Fruit fly (Drosophila melanogaster) ovary, adult (tissue): Measurements from ENCODE around the gene Gr22b.

Experiments used
- CG17801 ChIP-seq: fragments of 200-800 bp; optimal IDR thresholded peaks from 2 replicates; lab custom pipeline; 2019; ENCODE audit warnings: missing biosample characterization, mild to moderate bottlenecking, missing genetic modification characterization, moderate library complexity; ENCODE audit not compliant: partially characterized antibody

Gr22b gene

dm6 chr2L:1793168-1793567, at the start of gene Gr22b:
TSS of gene Gr22b (minus strand) at chr2L:1793268.
- TF ChIP-seq CG17801 (GFP tag; lab: Kevin White, UChicago): no peak

dm6 chr2L:1839019-1839418, 46.0 kb upstream of the Gr22b start:
- TF ChIP-seq CG17801 (GFP tag; lab: Kevin White, UChicago): no peak

- no peak for TF ChIP-seq CG17801 (GFP tag; lab: Kevin White, UChicago)
These were observed 44.8 kb upstream of the Gr22b start for dm6 chr2L:1837717-1838368.

dm6 chr2L:1836238-1836637, 43.2 kb upstream of the Gr22b start, which contains the start of gene wry:
TSS of gene wry (plus strand) at chr2L:1836538.
- TF ChIP-seq CG17801 (GFP tag; lab: Kevin White, UChicago): no peak

- TF ChIP-seq CG17801 (GFP tag; lab: Kevin White, UChicago): no peak
These were observed 39.4 kb upstream of the Gr22b start, which contains the start of gene c-cup for dm6 chr2L:1832465-1832864. TSS of gene c-cup (minus strand) at chr2L:1832565.

- no peak for TF ChIP-seq CG17801 (GFP tag; lab: Kevin White, UChicago)
These were observed 35.2 kb upstream of the Gr22b start for dm6 chr2L:1828282-1828681.

dm6 chr2L:1826400-1826799, 33.3 kb upstream of the Gr22b start, which contains the start of gene CG31664:
TSS of gene CG31664 (minus strand) at chr2L:1826500.
- TF ChIP-seq CG17801 (GFP tag; lab: Kevin White, UChicago): no peak

- no peak for TF ChIP-seq CG17801 (GFP tag; lab: Kevin White, UChicago)
These were observed 30.2 kb upstream of the Gr22b start, which contains the start of gene CG31933 for dm6 chr2L:1823231-1823630. TSS of gene CG31933 (minus strand) at chr2L:1823331.

dm6 chr2L:1794817-1795216, 1.7 kb upstream of the Gr22b start, which contains the start of gene Gr22a:
TSS of gene Gr22a (minus strand) at chr2L:1794917.
- no peak for TF ChIP-seq CG17801 (GFP tag; lab: Kevin White, UChicago)

- TF ChIP-seq CG17801 (GFP tag; lab: Kevin White, UChicago): no peak
These were observed 1.3 kb downstream of the Gr22b start, which contains the start of gene Gr22c for dm6 chr2L:1791723-1792122. TSS of gene Gr22c (minus strand) at chr2L:1791823.

dm6 chr2L:1790261-1790660, 2.8 kb downstream of the Gr22b start, which contains the start of gene Gr22d:
TSS of gene Gr22d (minus strand) at chr2L:1790361.
- no peak for TF ChIP-seq CG17801 (GFP tag; lab: Kevin White, UChicago)

- no peak for TF ChIP-seq CG17801 (GFP tag; lab: Kevin White, UChicago)
These were observed 5.1 kb downstream of the Gr22b start for dm6 chr2L:1787929-1788328.

dm6 chr2L:1783762-1784161, 9.3 kb downstream of the Gr22b start, which contains the start of gene Gr22e:
TSS of gene Gr22e (plus strand) at chr2L:1784062.
- TF ChIP-seq CG17801 (GFP tag; lab: Kevin White, UChicago): no peak

dm6 chr2L:1758853-1759252, 34.2 kb downstream of the Gr22b start, which contains the start of gene CG17650:
TSS of gene CG17650 (minus strand) at chr2L:1759093.
- no peak for TF ChIP-seq CG17801 (GFP tag; lab: Kevin White, UChicago)

dm6 chr2L:1756351-1756750, 36.7 kb downstream of the Gr22b start, which contains the start of gene Gr22f:
TSS of gene Gr22f (minus strand) at chr2L:1756451.
- TF ChIP-seq CG17801 (GFP tag; lab: Kevin White, UChicago): no peak

- TF ChIP-seq CG17801 (GFP tag; lab: Kevin White, UChicago): no peak
These were observed 41.1 kb downstream of the Gr22b start, which contains the start of the genes CG17712 and CG17648 for dm6 chr2L:1751953-1752352. TSS of gene CG17712 (minus strand) at chr2L:1752122. TSS of gene CG17648 (plus strand) at chr2L:1752308.
